Fruit fly (Drosophila melanogaster) whole organism, embryonic: ENCODE measurements around the gene CG14110.

Experiments
- Bteb2 ChIP-seq: fragments of 200-800 bp; sonication (Bioruptor generic); optimal IDR thresholded peaks from 2 replicates; lab custom pipeline; 2016; ENCODE audit warnings: missing biosample characterization, missing genetic modification characterization
- CG10654 ChIP-seq: fragments of 200-800 bp; sonication (Bioruptor generic); optimal IDR thresholded peaks from 2 replicates; lab custom pipeline; 2016; ENCODE audit warnings: missing biosample characterization, missing genetic modification characterization
- CG10959 ChIP-seq: fragments of 200-800 bp; sonication (Bioruptor generic); IDR thresholded peaks from 2 replicates; pipeline ENCODE4 v1.3.6; 2022; ENCODE audit warnings: missing biosample characterization, missing genetic modification characterization
- CG13287 ChIP-seq: fragments of 200-800 bp; sonication (Bioruptor generic); IDR thresholded peaks from 2 replicates; pipeline ENCODE4 v1.3.6; 2022; ENCODE audit warnings: missing biosample characterization, missing genetic modification characterization; ENCODE audit not compliant: partially characterized antibody
- CG13775 ChIP-seq: fragments of 200-800 bp; sonication (Bioruptor generic); optimal IDR thresholded peaks from 3 replicates; lab custom pipeline; 2017; ENCODE audit warnings: missing biosample characterization, mild to moderate bottlenecking, missing genetic modification characterization
- CG14050 ChIP-seq: fragments of 200-800 bp; sonication (Bioruptor generic); IDR thresholded peaks from 3 replicates; pipeline ENCODE4 v1.3.6; 2022; ENCODE audit warnings: missing biosample characterization, missing genetic modification characterization
- CG3065 ChIP-seq: fragments of 200-800 bp; sonication (Bioruptor generic); optimal IDR thresholded peaks from 2 replicates; lab custom pipeline; 2016; ENCODE audit warnings: missing biosample characterization, missing genetic modification characterization
- CG31365 ChIP-seq: fragments of 200-800 bp; sonication (Bioruptor generic); optimal IDR thresholded peaks from 2 replicates; lab custom pipeline; 2018; ENCODE audit warnings: missing biosample characterization, mild to moderate bottlenecking, missing genetic modification characterization
- CG3163 ChIP-seq: fragments of 200-800 bp; sonication (Bioruptor generic); optimal IDR thresholded peaks from 3 replicates; lab custom pipeline; 2016; ENCODE audit warnings: missing biosample characterization, missing genetic modification characterization
- CG4328 ChIP-seq: fragments of 200-800 bp; sonication (Bioruptor generic); optimal IDR thresholded peaks from 3 replicates; lab custom pipeline; 2017; ENCODE audit warnings: missing biosample characterization, missing genetic modification reagents, missing genetic modification characterization
- CG4424 ChIP-seq: fragments of 200-800 bp; sonication (Bioruptor generic); optimal IDR thresholded peaks from 3 replicates; lab custom pipeline; 2016; ENCODE audit warnings: missing biosample characterization, missing genetic modification characterization
- CG5245 ChIP-seq: fragments of 200-800 bp; sonication (Bioruptor generic); optimal IDR thresholded peaks from 3 replicates; lab custom pipeline; 2016; ENCODE audit warnings: missing biosample characterization, missing genetic modification characterization
- CG6175 ChIP-seq: fragments of 200-800 bp; sonication (Bioruptor generic); IDR thresholded peaks from 3 replicates; pipeline ENCODE4 v1.3.6; 2022; ENCODE audit warnings: missing biosample characterization, missing genetic modification characterization
- CG6689 ChIP-seq: fragments of 200-800 bp; sonication (Bioruptor generic); IDR thresholded peaks from 2 replicates; pipeline ENCODE4 v1.3.6; 2022; ENCODE audit warnings: missing biosample characterization, missing genetic modification characterization
- CG7839 ChIP-seq: fragments of 200-800 bp; sonication (Bioruptor generic); optimal IDR thresholded peaks from 3 replicates; lab custom pipeline; 2018; ENCODE audit warnings: missing biosample characterization, mild to moderate bottlenecking, missing genetic modification characterization, moderate library complexity
- CG8281 ChIP-seq: fragments of 200-800 bp; sonication (Bioruptor generic); optimal IDR thresholded peaks from 2 replicates; lab custom pipeline; 2018; ENCODE audit warnings: missing biosample characterization, mild to moderate bottlenecking, missing genetic modification characterization, moderate library complexity
- CG9797 ChIP-seq: fragments of 200-800 bp; sonication (Bioruptor generic); optimal IDR thresholded peaks from 3 replicates; lab custom pipeline; 2018; ENCODE audit warnings: missing biosample characterization, mild to moderate bottlenecking, missing genetic modification characterization
- Camta ChIP-seq: fragments of 200-800 bp; sonication (Bioruptor generic); optimal IDR thresholded peaks from 2 replicates; lab custom pipeline; 2016; ENCODE audit warnings: missing biosample characterization, missing genetic modification characterization
- Dad ChIP-seq: fragments of 200-800 bp; sonication (Bioruptor generic); optimal IDR thresholded peaks from 3 replicates; lab custom pipeline; 2016; ENCODE audit warnings: missing biosample characterization, missing genetic modification characterization
- Doc3 ChIP-seq: fragments of 200-800 bp; sonication (Bioruptor generic); IDR thresholded peaks from 3 replicates; pipeline ENCODE4 v1.3.6; 2022; ENCODE audit warnings: missing biosample characterization, missing genetic modification characterization; ENCODE audit not compliant: partially characterized antibody
- Ets97D ChIP-seq: fragments of 200-800 bp; sonication (Bioruptor generic); optimal IDR thresholded peaks from 3 replicates; lab custom pipeline; 2016; ENCODE audit warnings: missing biosample characterization, missing genetic modification characterization
- HHEX ChIP-seq: fragments of 200-800 bp; sonication (Bioruptor generic); optimal IDR thresholded peaks from 3 replicates; lab custom pipeline; 2017; ENCODE audit warnings: missing biosample characterization, mild to moderate bottlenecking, missing genetic modification characterization, missing genetic modification reagents
- HLH3B ChIP-seq: fragments of 200-800 bp; sonication (Bioruptor generic); IDR thresholded peaks from 2 replicates; pipeline ENCODE4 v1.3.6; 2022; ENCODE audit warnings: missing biosample characterization, missing genetic modification characterization
- Hr78 ChIP-seq, 2 experiments: fragments of 200-800 bp in 1 of 2; fragments of >200 bp in 1 of 2; sonication (Bioruptor generic) in 1 of 2; optimal IDR thresholded peaks; 2 replicates each; lab custom pipeline; 2017 to 2019; ENCODE audit warnings: missing biosample characterization in 2 of 2, missing genetic modification characterization in 2 of 2, mild to moderate bottlenecking in 1 of 2, moderate library complexity in 1 of 2
- Lhr ChIP-seq: fragments of 200-800 bp; sonication (Bioruptor generic); optimal IDR thresholded peaks from 3 replicates; lab custom pipeline; 2017; ENCODE audit warnings: mild to moderate bottlenecking, missing biosample characterization, missing genetic modification reagents, missing genetic modification characterization
- Mad ChIP-seq: fragments of 200-800 bp; sonication (Bioruptor generic); optimal IDR thresholded peaks from 2 replicates; lab custom pipeline; 2016; ENCODE audit warnings: missing biosample characterization, missing genetic modification characterization
- Mes4 ChIP-seq: fragments of 200-800 bp; sonication (Bioruptor generic); optimal IDR thresholded peaks from 2 replicates; lab custom pipeline; 2016; ENCODE audit warnings: missing biosample characterization, missing genetic modification characterization
- Mrtf ChIP-seq: fragments of 200-800 bp; sonication (Bioruptor generic); IDR thresholded peaks from 3 replicates; pipeline ENCODE4 v1.3.6; 2022; ENCODE audit warnings: missing biosample characterization, missing genetic modification characterization
- NC2α ChIP-seq: fragments of 200-800 bp; sonication (Bioruptor generic); optimal IDR thresholded peaks from 2 replicates; lab custom pipeline; 2016; ENCODE audit warnings: missing biosample characterization, missing genetic modification characterization
- NFAT ChIP-seq: fragments of 200-800 bp; sonication (Bioruptor generic); IDR thresholded peaks from 2 replicates; pipeline ENCODE4 v1.3.6; 2022; ENCODE audit warnings: missing biosample characterization, missing genetic modification characterization
- NK7.1 ChIP-seq: fragments of 200-800 bp; sonication (Bioruptor generic); optimal IDR thresholded peaks from 3 replicates; lab custom pipeline; 2016; ENCODE audit warnings: missing biosample characterization, missing genetic modification characterization
- Rx ChIP-seq: fragments of 200-800 bp; sonication (Bioruptor generic); IDR thresholded peaks from 2 replicates; pipeline ENCODE4 v1.3.6; 2022; ENCODE audit warnings: missing biosample characterization, missing genetic modification characterization
- Stat92E ChIP-seq, 3 experiments: fragments of >200 bp in 2 of 3; fragments of 200-800 bp in 1 of 3; sonication (Bioruptor generic) in 1 of 3; optimal IDR thresholded peaks; 2 replicates each; lab custom pipeline; 2017 to 2019; ENCODE audit warnings: missing biosample characterization in 3 of 3, missing genetic modification characterization in 3 of 3, mild to moderate bottlenecking in 1 of 3, moderate library complexity in 1 of 3
- Taf1 ChIP-seq: fragments of 200-800 bp; sonication (Bioruptor generic); IDR thresholded peaks from 2 replicates; pipeline ENCODE4 v1.3.6; 2022; ENCODE audit warnings: missing biosample characterization, missing genetic modification characterization
- chif ChIP-seq, 2 experiments: fragments of 200-800 bp; sonication (Bioruptor generic); optimal IDR thresholded peaks; 3 replicates each; lab custom pipeline; 2016; ENCODE audit warnings: missing biosample characterization in 2 of 2, missing genetic modification characterization in 2 of 2
- dimm ChIP-seq: fragments of 200-800 bp; sonication (Bioruptor generic); IDR thresholded peaks from 2 replicates; pipeline ENCODE4 v1.3.6; 2022; ENCODE audit warnings: missing biosample characterization, missing genetic modification characterization
- dmrt11E ChIP-seq: fragments of 200-800 bp; sonication (Bioruptor generic); optimal IDR thresholded peaks from 3 replicates; lab custom pipeline; 2018; ENCODE audit warnings: missing biosample characterization, mild to moderate bottlenecking, missing genetic modification characterization, moderate library complexity
- hb ChIP-seq: fragments of 200-800 bp; sonication (Bioruptor generic); IDR thresholded peaks from 3 replicates; pipeline ENCODE4 v1.3.6; 2022; ENCODE audit warnings: missing biosample characterization, missing genetic modification characterization; ENCODE audit not compliant: partially characterized antibody
- hbn ChIP-seq: fragments of 200-800 bp; sonication (Bioruptor generic); IDR thresholded peaks from 2 replicates; pipeline ENCODE4 v1.3.6; 2022; ENCODE audit warnings: missing biosample characterization, missing genetic modification characterization; ENCODE audit not compliant: partially characterized antibody
- ken ChIP-seq: fragments of 200-800 bp; sonication (Bioruptor generic); IDR thresholded peaks from 3 replicates; pipeline ENCODE4 v1.3.6; 2022; ENCODE audit warnings: missing biosample characterization, missing genetic modification characterization
- lov ChIP-seq, 2 experiments: fragments of 200-800 bp in 1 of 2; fragments of >200 bp in 1 of 2; sonication (Bioruptor generic) in 1 of 2; IDR thresholded peaks in 1 of 2; optimal IDR thresholded peaks in 1 of 2; 2 replicates in 1 of 2; 3 replicates in 1 of 2; pipeline versions ENCODE4 v1.3.6 to Lab custom; 2017 to 2022; ENCODE audit warnings: missing biosample characterization in 1 of 2, missing genetic modification characterization in 1 of 2
- oc ChIP-seq: fragments of 200-800 bp; sonication (Bioruptor generic); optimal IDR thresholded peaks from 2 replicates; lab custom pipeline; 2018; ENCODE audit warnings: missing biosample characterization, mild to moderate bottlenecking, missing genetic modification characterization, moderate library complexity
- peb ChIP-seq: fragments of 200-800 bp; sonication (Bioruptor generic); IDR thresholded peaks from 2 replicates; pipeline ENCODE4 v1.3.6; 2022; ENCODE audit warnings: missing biosample characterization, missing genetic modification characterization
- ranshi ChIP-seq: fragments of 200-800 bp; sonication (Bioruptor generic); IDR thresholded peaks from 2 replicates; pipeline ENCODE4 v1.3.6; 2022; ENCODE audit warnings: missing biosample characterization, missing genetic modification characterization
- scrt ChIP-seq: fragments of 200-800 bp; sonication (Bioruptor generic); optimal IDR thresholded peaks from 2 replicates; lab custom pipeline; 2018; ENCODE audit warnings: missing biosample characterization, mild to moderate bottlenecking, missing genetic modification characterization, moderate library complexity
- sens ChIP-seq: fragments of 200-800 bp; sonication (Bioruptor generic); peaks from one replicate; lab custom pipeline; 2016; ENCODE audit warnings: missing biosample characterization, missing genetic modification characterization
- tna ChIP-seq: fragments of 200-800 bp; sonication (Bioruptor generic); IDR thresholded peaks from 2 replicates; pipeline ENCODE4 v1.3.6; 2022; ENCODE audit warnings: missing biosample characterization, missing genetic modification characterization; ENCODE audit not compliant: partially characterized antibody
- usp ChIP-seq: fragments of >200 bp; optimal IDR thresholded peaks from 2 replicates; lab custom pipeline; 2017; ENCODE audit warnings: missing biosample characterization, missing genetic modification characterization
- wek ChIP-seq: fragments of 200-800 bp; sonication (Bioruptor generic); optimal IDR thresholded peaks from 3 replicates; lab custom pipeline; 2018; ENCODE audit warnings: missing biosample characterization, mild to moderate bottlenecking, missing genetic modification characterization, moderate library complexity
- zen ChIP-seq: fragments of 200-800 bp; sonication (Bioruptor generic); optimal IDR thresholded peaks from 3 replicates; lab custom pipeline; 2018; ENCODE audit warnings: missing biosample characterization, mild to moderate bottlenecking, missing genetic modification characterization, moderate library complexity
- zen2 ChIP-seq: fragments of 200-800 bp; sonication (Bioruptor generic); IDR thresholded peaks from 3 replicates; pipeline ENCODE4 v1.3.6; 2022; ENCODE audit warnings: missing biosample characterization, missing genetic modification characterization; ENCODE audit not compliant: partially characterized antibody

Gene CG14110

dm6 chr3L:13410999-13411398, 26.4 kb downstream of the CG14110 start (continued):
- no peak for TF ChIP-seq ken (GFP tag; lab: Robert Waterston, UW)
- TF ChIP-seq oc (tag; lab: Kevin White, UChicago): no peak
- no peak for TF ChIP-seq Hr78 (GFP tag; optimal IDR thresholded peaks at IDR 0.05; lab: Kevin White, UChicago)
- TF ChIP-seq CG3163: peak; percentile 4
- peak; percentile 13; the same call in 1 of the 2 replicates for TF ChIP-seq HLH3B (GFP tag; lab: Robert Waterston, UW)
- TF ChIP-seq usp (GFP tag; lab: Kevin White, UChicago): no peak
- peak; percentile 33 for TF ChIP-seq CG10654
- peak; percentile 83 for TF ChIP-seq zen
- TF ChIP-seq dimm (GFP tag; lab: Robert Waterston, UW): no peak
- TF ChIP-seq tna (GFP tag; lab: Robert Waterston, UW): no peak
- no peak for TF ChIP-seq Rx (GFP tag; lab: Robert Waterston, UW)
- TF ChIP-seq dmrt11E (tag; lab: Kevin White, UChicago): peak; percentile 19
- TF ChIP-seq Dad (GFP tag; lab: Kevin White, UChicago): no peak
- no peak for TF ChIP-seq CG4328 (GFP tag; lab: Kevin White, UChicago)
- TF ChIP-seq scrt (GFP tag; lab: Kevin White, UChicago): no peak
- peak; percentile 14 for TF ChIP-seq Ets97D
- TF ChIP-seq Stat92E (GFP tag; optimal IDR thresholded peaks at IDR 0.05; lab: Kevin White, UChicago): no peak
- TF ChIP-seq CG13775 (GFP tag; lab: Kevin White, UChicago): no peak
- peak; percentile 38; the same call in 1 of the 2 replicates for TF ChIP-seq NFAT (GFP tag; lab: Robert Waterston, UW)
- TF ChIP-seq Bteb2 (GFP tag; lab: Kevin White, UChicago): no peak
- no peak for TF ChIP-seq wek (GFP tag; lab: Kevin White, UChicago)
- peak; percentile 73 for TF ChIP-seq sens (GFP tag; lab: Kevin White, UChicago)
- TF ChIP-seq lov (optimal IDR thresholded peaks at IDR 0.05; lab: Kevin White, UChicago): no peak
- TF ChIP-seq lov (GFP tag; IDR thresholded peaks at IDR 0.05; lab: Robert Waterston, UW): no peak
- no peak for TF ChIP-seq HHEX (GFP tag; lab: Kevin White, UChicago)
- TF ChIP-seq hb (GFP tag; lab: Robert Waterston, UW): no peak
- peak; percentile 26 for TF ChIP-seq CG4424
- no peak for TF ChIP-seq peb
- no peak for TF ChIP-seq CG14050 (GFP tag; lab: Robert Waterston, UW)
- TF ChIP-seq Lhr: peak; percentile 63
- peak; percentile 54 for TF ChIP-seq CG7839
- no peak for TF ChIP-seq CG6175 (GFP tag; lab: Robert Waterston, UW)
- TF ChIP-seq Camta (GFP tag; lab: Kevin White, UChicago): peak; percentile 21
- no peak for TF ChIP-seq Mes4 (GFP tag; lab: Kevin White, UChicago)
- no peak for TF ChIP-seq Mrtf
- TF ChIP-seq CG6689: no peak
- TF ChIP-seq CG9797: no peak
- TF ChIP-seq CG10959 (GFP tag; lab: Robert Waterston, UW): no peak
- no peak for TF ChIP-seq NC2α (GFP tag; lab: Kevin White, UChicago)
- no peak for TF ChIP-seq CG31365 (tag; lab: Kevin White, UChicago)
- peak; percentile 61 for TF ChIP-seq CG5245 (GFP tag; lab: Kevin White, UChicago)
- TF ChIP-seq chif (GFP tag; optimal IDR thresholded peaks at IDR 0.05; lab: Kevin White, UChicago): peak in 1 of 2 experiments; percentile 66
- no peak for TF ChIP-seq CG8281 (tag; lab: Kevin White, UChicago)
- TF ChIP-seq Mad (GFP tag; lab: Kevin White, UChicago): peak; percentile 14
- TF ChIP-seq CG13287 (GFP tag; lab: Robert Waterston, UW): no peak
- TF ChIP-seq hbn (GFP tag; lab: Robert Waterston, UW): no peak
- TF ChIP-seq CG3065 (GFP tag; lab: Kevin White, UChicago): no peak
- TF ChIP-seq zen2 (GFP tag; lab: Robert Waterston, UW): no peak
- TF ChIP-seq Taf1: no peak
- TF ChIP-seq Doc3 (GFP tag; lab: Robert Waterston, UW): no peak
- TF ChIP-seq NK7.1 (GFP tag; lab: Kevin White, UChicago): no peak
- TF ChIP-seq ranshi (GFP tag; lab: Robert Waterston, UW): no peak
